Worm (Caenorhabditis elegans): ENCODE measurements around the gene T04C9.2.

T04C9.2 gene

DNA sequence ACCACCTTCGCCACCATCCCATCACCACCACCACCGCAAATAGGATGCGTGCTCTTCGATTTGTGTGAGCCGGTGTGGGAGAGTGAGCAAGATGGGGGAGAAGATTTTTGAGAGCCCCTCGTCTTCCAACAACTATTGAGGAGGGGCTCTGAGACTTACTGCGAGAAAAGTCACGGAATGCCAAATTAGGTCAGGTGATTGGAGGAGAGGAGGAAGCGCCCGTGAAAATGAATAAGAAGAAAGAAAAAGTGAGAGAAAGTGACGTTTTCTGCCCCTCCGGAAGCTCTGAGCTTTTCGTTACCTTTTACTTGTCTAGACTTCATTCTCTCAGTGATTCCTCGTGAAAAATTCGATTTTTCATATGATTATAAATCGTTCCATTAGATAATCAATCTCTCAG, 7.0 kb downstream of the T04C9.2 start:
- TF ChIP-seq gmeb-1 (tag; optimal IDR thresholded peaks at IDR 0.05) (no peak), peb-1 (tag; optimal IDR thresholded peaks at IDR 0.05) (no peak), dmd-4 (tag; optimal IDR thresholded peaks at IDR 0.05) (no peak)

DNA sequence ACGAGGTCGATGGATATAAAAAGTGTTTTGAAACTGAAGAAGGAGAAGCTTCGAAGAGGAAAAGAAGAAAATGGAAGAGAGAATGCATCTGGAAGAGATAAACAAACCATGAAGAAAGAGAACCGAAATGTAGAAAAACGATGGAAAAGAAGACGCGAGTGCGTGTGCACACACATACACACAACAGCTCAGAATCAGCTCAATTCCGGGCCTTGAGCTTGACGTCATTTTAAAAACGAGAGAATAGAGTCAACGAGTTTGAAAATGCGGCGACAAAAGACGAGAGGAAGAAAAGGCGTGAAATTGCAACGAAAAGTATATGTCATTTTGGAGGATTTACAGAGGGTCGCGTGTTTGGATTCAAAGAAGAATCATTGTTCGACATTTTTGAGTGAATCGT, 7.9 kb downstream of the T04C9.2 start:
- TF ChIP-seq nhr-10 (tag; optimal IDR thresholded peaks at IDR 0.05): no peak
- TF ChIP-seq lin-13 (GFP tag; optimal IDR thresholded peaks at IDR 0.05): no peak
- TF ChIP-seq mab-5 (tag; optimal IDR thresholded peaks at IDR 0.05): peak; percentile 36
- TF ChIP-seq egl-27 (tag; optimal IDR thresholded peaks at IDR 0.05): no peak
- TF ChIP-seq gmeb-1 (tag; optimal IDR thresholded peaks at IDR 0.05): no peak
- no peak for TF ChIP-seq elt-3 (tag; optimal IDR thresholded peaks at IDR 0.05)
- no peak for TF ChIP-seq mbf-1 (tag; optimal IDR thresholded peaks at IDR 0.05)
- TF ChIP-seq nhr-6 (tag; optimal IDR thresholded peaks at IDR 0.05): no peak
- TF ChIP-seq ceh-16 (tag; optimal IDR thresholded peaks at IDR 0.05): no peak
- TF ChIP-seq Y55F3AM.14 (GFP tag; optimal IDR thresholded peaks at IDR 0.05): no peak
- TF ChIP-seq crh-2 (tag; optimal IDR thresholded peaks at IDR 0.05): peak; percentile 8
- TF ChIP-seq ZK546.5 (tag; optimal IDR thresholded peaks at IDR 0.05): no peak
- TF ChIP-seq elt-1 (tag; optimal IDR thresholded peaks at IDR 0.05): no peak
- TF ChIP-seq aly-2 (tag; optimal IDR thresholded peaks at IDR 0.05): no peak
- no peak for TF ChIP-seq R02D3.7 (tag; optimal IDR thresholded peaks at IDR 0.05)
- no peak for TF ChIP-seq ztf-4 (tag; optimal IDR thresholded peaks at IDR 0.05)
- TF ChIP-seq sma-3 (GFP tag; optimal IDR thresholded peaks at IDR 0.05): no peak
- TF ChIP-seq nhr-21 (tag; optimal IDR thresholded peaks at IDR 0.05): no peak
- TF ChIP-seq nhr-25 (tag; optimal IDR thresholded peaks at IDR 0.05): no peak
- TF ChIP-seq nhr-237 (tag; optimal IDR thresholded peaks at IDR 0.05): no peak
- TF ChIP-seq ztf-1 (GFP tag; conservative IDR thresholded peaks at IDR 0.05): no peak
- TF ChIP-seq unc-55 (GFP tag; optimal IDR thresholded peaks at IDR 0.05): peak; percentile 77
- TF ChIP-seq ama-1 (optimal IDR thresholded peaks at IDR 0.05): no peak
- no peak for TF ChIP-seq sma-9 (GFP tag; optimal IDR thresholded peaks at IDR 0.05)
- TF ChIP-seq sma-9 (tag; optimal IDR thresholded peaks at IDR 0.05): no peak
- TF ChIP-seq fos-1 (tag; optimal IDR thresholded peaks at IDR 0.05): no peak
- TF ChIP-seq skn-1 (tag; optimal IDR thresholded peaks at IDR 0.05): no peak
- TF ChIP-seq peb-1 (tag; optimal IDR thresholded peaks at IDR 0.05): no peak
- no peak for TF ChIP-seq blmp-1 (tag; optimal IDR thresholded peaks at IDR 0.05; ENCODE audit: insufficient read depth)
- TF ChIP-seq F13H6.1 (tag; optimal IDR thresholded peaks at IDR 0.05): no peak
- TF ChIP-seq nhr-12 (tag; optimal IDR thresholded peaks at IDR 0.05): no peak
- no peak for TF ChIP-seq snpc-4 (tag; optimal IDR thresholded peaks at IDR 0.05)
- no peak for TF ChIP-seq alr-1 (tag; optimal IDR thresholded peaks at IDR 0.05)
- peak; percentile 65 for TF ChIP-seq nhr-129 (tag; optimal IDR thresholded peaks at IDR 0.05)
- peak in 1 of 2 experiments; percentile 19 for TF ChIP-seq mdl-1 (tag; optimal IDR thresholded peaks at IDR 0.05)
- TF ChIP-seq unc-39 (tag; optimal IDR thresholded peaks at IDR 0.05): no peak
- TF ChIP-seq unc-62 (GFP tag; optimal IDR thresholded peaks at IDR 0.05): no peak
- peak; percentile 62 for TF ChIP-seq C34F6.9 (tag; optimal IDR thresholded peaks at IDR 0.05)
- no peak for TF ChIP-seq nhr-23 (tag; optimal IDR thresholded peaks at IDR 0.05)
- TF ChIP-seq dmd-4 (tag; optimal IDR thresholded peaks at IDR 0.05): no peak
- TF ChIP-seq lin-11 (tag; optimal IDR thresholded peaks at IDR 0.05): peak; percentile 1
- TF ChIP-seq lsy-2 (tag; optimal IDR thresholded peaks at IDR 0.05): peak in 1 of 2 experiments; percentile 45
- peak; percentile 52 for TF ChIP-seq sem-4 (tag; optimal IDR thresholded peaks at IDR 0.05)
- no peak for TF ChIP-seq ztf-11 (tag; optimal IDR thresholded peaks at IDR 0.05)
- no peak for TF ChIP-seq nhr-11 (tag; optimal IDR thresholded peaks at IDR 0.05)
- TF ChIP-seq ceh-82 (tag; optimal IDR thresholded peaks at IDR 0.05): no peak
- no peak for TF ChIP-seq nhr-77 (tag; optimal IDR thresholded peaks at IDR 0.05)
- no peak for TF ChIP-seq zag-1 (tag; optimal IDR thresholded peaks at IDR 0.05)
- TF ChIP-seq lin-39 (tag; optimal IDR thresholded peaks at IDR 0.05): no peak

Measured in whole organism, L2 larva.